Fruit fly (Drosophila melanogaster) whole organism, prepupa: ENCODE measurements around the gene hfp.
A peak's percentile ranks its signal among the peaks of the same experiment; 100 is the strongest.

ENCODE experiments used
- CG16779 ChIP-seq: fragments of 200-800 bp; sonication (Bioruptor generic); optimal IDR thresholded peaks from 3 replicates; lab custom pipeline; 2017; ENCODE audit warnings: missing biosample characterization, mild to moderate bottlenecking, missing genetic modification characterization
- CG34406 ChIP-seq: fragments of 200-800 bp; sonication (Bioruptor generic); optimal IDR thresholded peaks from 3 replicates; lab custom pipeline; 2016; ENCODE audit warnings: missing biosample characterization, missing genetic modification characterization
- CG3919 ChIP-seq: fragments of 200-800 bp; sonication (Bioruptor generic); optimal IDR thresholded peaks from 3 replicates; lab custom pipeline; 2016; ENCODE audit warnings: missing biosample characterization, missing genetic modification characterization
- CG6163 ChIP-seq: fragments of 200-800 bp; sonication (Bioruptor generic); IDR thresholded peaks from 3 replicates; pipeline ENCODE4 v1.3.6; 2022; ENCODE audit warnings: missing biosample characterization, missing genetic modification characterization
- CG6276 ChIP-seq: fragments of 200-800 bp; sonication (Bioruptor generic); optimal IDR thresholded peaks from 2 replicates; lab custom pipeline; 2017; ENCODE audit warnings: missing biosample characterization, mild to moderate bottlenecking, missing genetic modification characterization
- CG8319 ChIP-seq: fragments of 200-800 bp; sonication (Bioruptor generic); optimal IDR thresholded peaks from 3 replicates; lab custom pipeline; 2016; ENCODE audit warnings: missing biosample characterization, missing genetic modification characterization
- Gug ChIP-seq: fragments of 200-800 bp; sonication (Bioruptor generic); IDR thresholded peaks from 2 replicates; pipeline ENCODE4 v1.3.6; 2022; ENCODE audit warnings: missing biosample characterization, missing genetic modification characterization
- Hr39 ChIP-seq: fragments of 200-800 bp; sonication (Bioruptor generic); optimal IDR thresholded peaks from 2 replicates; lab custom pipeline; 2016; ENCODE audit warnings: missing biosample characterization, missing genetic modification characterization
- Hr4 ChIP-seq: fragments of 200-800 bp; sonication (Bioruptor generic); optimal IDR thresholded peaks from 3 replicates; lab custom pipeline; 2016; ENCODE audit warnings: missing biosample characterization, missing genetic modification characterization
- Lpt ChIP-seq: fragments of 200-800 bp; sonication (Bioruptor generic); optimal IDR thresholded peaks from 3 replicates; lab custom pipeline; 2016; ENCODE audit warnings: missing biosample characterization, missing genetic modification characterization
- OdsH ChIP-seq: fragments of 200-800 bp; sonication (Bioruptor generic); optimal IDR thresholded peaks from 3 replicates; lab custom pipeline; 2016; ENCODE audit warnings: missing biosample characterization, missing genetic modification characterization
- acj6 ChIP-seq: fragments of 200-800 bp; sonication (Bioruptor generic); optimal IDR thresholded peaks from 3 replicates; lab custom pipeline; 2016; ENCODE audit warnings: missing biosample characterization, missing genetic modification characterization
- spab ChIP-seq: fragments of 200-800 bp; sonication (Bioruptor generic); optimal IDR thresholded peaks from 2 replicates; lab custom pipeline; 2017; ENCODE audit warnings: missing biosample characterization, mild to moderate bottlenecking, missing genetic modification characterization, missing genetic modification reagents

dm6 chr3L:1488592-1489183, 13.7 kb downstream of the hfp start:
- TF ChIP-seq CG6163 (GFP tag; lab: Robert Waterston, UW) (no peak), acj6 (GFP tag; lab: Kevin White, UChicago) (no peak), CG34406 (no peak), CG3919 (GFP tag; lab: Kevin White, UChicago) (peak; percentile 24), Gug (no peak), CG6276 (GFP tag; lab: Kevin White, UChicago) (no peak), CG8319 (GFP tag; lab: Kevin White, UChicago) (no peak), spab (GFP tag; lab: Kevin White, UChicago) (no peak), Hr4 (GFP tag; lab: Kevin White, UChicago) (no peak), OdsH (GFP tag; lab: Kevin White, UChicago) (no peak), Hr39 (GFP tag; lab: Kevin White, UChicago) (no peak), CG16779 (tag; lab: Kevin White, UChicago) (no peak), Lpt (peak; percentile 0)
